Worm (Caenorhabditis elegans): ENCODE measurements around the gene emb-9.

emb-9 gene

ce11 chrIII:9359060-9359459, 14.8 kb upstream of the emb-9 start, which contains the start of gene K04H4.5:
Gene K04H4.5, plus strand, starts transcription at chrIII:9359360.
- TF ChIP-seq mep-1 (tag; optimal IDR thresholded peaks at IDR 0.05) (no peak), snu-23 (GFP tag; optimal IDR thresholded peaks at IDR 0.05) (no peak)

- TF ChIP-seq lin-15B (tag; optimal IDR thresholded peaks at IDR 0.05) (no peak), rnt-1 (tag; optimal IDR thresholded peaks at IDR 0.05) (no peak), pax-3 (tag; optimal IDR thresholded peaks at IDR 0.05) (no peak), jun-1 (tag; optimal IDR thresholded peaks at IDR 0.05) (no peak), ztf-11 (tag; optimal IDR thresholded peaks at IDR 0.05) (no peak), hpl-2 (GFP tag; optimal IDR thresholded peaks at IDR 0.05) (no peak), C34B4.2 (tag; optimal IDR thresholded peaks at IDR 0.05) (no peak), ces-1 (GFP tag; optimal IDR thresholded peaks at IDR 0.05) (no peak), pag-3 (tag; optimal IDR thresholded peaks at IDR 0.05; ENCODE audit: borderline replicate concordance, insufficient read depth) (no peak), nhr-11 (tag; optimal IDR thresholded peaks at IDR 0.05) (no peak), C16A3.4 (tag; optimal IDR thresholded peaks at IDR 0.05) (no peak), unc-62 (GFP tag; optimal IDR thresholded peaks at IDR 0.05) (no peak), sptf-1 (tag; optimal IDR thresholded peaks at IDR 0.05) (no peak), ceh-63 (GFP tag; optimal IDR thresholded peaks at IDR 0.05) (no peak)
These were observed 11.2 kb upstream of the emb-9 start, which contains the start of gene chtb-1 for ce11 chrIII:9355412-9355969. Gene chtb-1, minus strand, starts transcription at chrIII:9355462.

ce11 chrIII:9353814-9354213, 9.6 kb upstream of the emb-9 start:
- TF ChIP-seq rnt-1 (tag; optimal IDR thresholded peaks at IDR 0.05) (peak; percentile 60), dpl-1 (GFP tag; optimal IDR thresholded peaks at IDR 0.05) (peak in 1 of 3 experiments; percentile 6), ces-1 (GFP tag; optimal IDR thresholded peaks at IDR 0.05) (no peak), nhr-71 (tag; optimal IDR thresholded peaks at IDR 0.05) (peak; percentile 51), fkh-4 (tag; optimal IDR thresholded peaks at IDR 0.05; ENCODE audit: borderline replicate concordance) (no peak), irx-1 (tag; optimal IDR thresholded peaks at IDR 0.05) (no peak), unc-130 (tag; optimal IDR thresholded peaks at IDR 0.05) (peak; percentile 43), hlh-4 (tag; optimal IDR thresholded peaks at IDR 0.05) (no peak), lin-14 (GFP tag; optimal IDR thresholded peaks at IDR 0.05) (peak; percentile 64), tbx-2 (tag; optimal IDR thresholded peaks at IDR 0.05) (peak; percentile 31), efl-1 (optimal IDR thresholded peaks at IDR 0.05) (peak; percentile 22 to 24), efl-1 (GFP tag; optimal IDR thresholded peaks at IDR 0.05 in 1 of 2) (peak; percentile 16 to 23), lin-35 (GFP tag; optimal IDR thresholded peaks at IDR 0.05) (peak in 1 of 2 experiments; percentile 18), nhr-19 (GFP tag; conservative IDR thresholded peaks at IDR 0.05) (0 out of 2 replicates have a peak, but pooled peaks have one; percentile 12), mdl-1 (tag; optimal IDR thresholded peaks at IDR 0.05) (peak in 1 of 2 experiments; percentile 27)

- TF ChIP-seq nhr-77 (tag; optimal IDR thresholded peaks at IDR 0.05): no peak
- TF ChIP-seq fkh-8 (tag; optimal IDR thresholded peaks at IDR 0.05): no peak
- no peak for TF ChIP-seq egl-27 (tag; optimal IDR thresholded peaks at IDR 0.05)
- TF ChIP-seq ets-5 (GFP tag; IDR thresholded peaks at IDR 0.05): no peak
- no peak for TF ChIP-seq lin-13 (GFP tag; optimal IDR thresholded peaks at IDR 0.05)
- no peak for TF ChIP-seq skn-1 (tag; optimal IDR thresholded peaks at IDR 0.05)
- TF ChIP-seq nhr-71 (tag; optimal IDR thresholded peaks at IDR 0.05): peak; percentile 30
- TF ChIP-seq nhr-19 (GFP tag; conservative IDR thresholded peaks at IDR 0.05): no peak
- TF ChIP-seq lin-39 (tag; optimal IDR thresholded peaks at IDR 0.05): no peak
- no peak for TF ChIP-seq nhr-237 (tag; optimal IDR thresholded peaks at IDR 0.05)
- TF ChIP-seq lir-3 (tag; optimal IDR thresholded peaks at IDR 0.05; ENCODE audit: poor library complexity): no peak
- TF ChIP-seq fkh-4 (tag; optimal IDR thresholded peaks at IDR 0.05; ENCODE audit: borderline replicate concordance): no peak
- no peak for TF ChIP-seq snu-23 (GFP tag; optimal IDR thresholded peaks at IDR 0.05)
- TF ChIP-seq hlh-17 (GFP tag; optimal IDR thresholded peaks at IDR 0.05; ENCODE audit: borderline replicate concordance): no peak
- no peak for TF ChIP-seq C16A3.4 (tag; optimal IDR thresholded peaks at IDR 0.05)
- TF ChIP-seq nhr-76 (tag; optimal IDR thresholded peaks at IDR 0.05): no peak
- no peak for TF ChIP-seq nhr-47 (tag; optimal IDR thresholded peaks at IDR 0.05)
- TF ChIP-seq grh-1 (GFP tag; IDR thresholded peaks at IDR 0.05): no peak
- TF ChIP-seq fos-1 (tag; optimal IDR thresholded peaks at IDR 0.05): no peak
- TF ChIP-seq alr-1 (tag; optimal IDR thresholded peaks at IDR 0.05; ENCODE audit: borderline replicate concordance): no peak
- TF ChIP-seq lin-14 (GFP tag; optimal IDR thresholded peaks at IDR 0.05): peak; percentile 15
- no peak for TF ChIP-seq aly-2 (tag; optimal IDR thresholded peaks at IDR 0.05)
- TF ChIP-seq mef-2 (tag; optimal IDR thresholded peaks at IDR 0.05): no peak
- TF ChIP-seq rnt-1 (tag; optimal IDR thresholded peaks at IDR 0.05): peak; percentile 47
These were observed 2.5 kb upstream of the emb-9 start for ce11 chrIII:9346722-9347121.
